Fruit fly (Drosophila melanogaster): ENCODE results near the gene abd-A.
A peak's percentile ranks its signal among the peaks of the same experiment; 100 is the strongest.

The abd-A gene

DNA sequence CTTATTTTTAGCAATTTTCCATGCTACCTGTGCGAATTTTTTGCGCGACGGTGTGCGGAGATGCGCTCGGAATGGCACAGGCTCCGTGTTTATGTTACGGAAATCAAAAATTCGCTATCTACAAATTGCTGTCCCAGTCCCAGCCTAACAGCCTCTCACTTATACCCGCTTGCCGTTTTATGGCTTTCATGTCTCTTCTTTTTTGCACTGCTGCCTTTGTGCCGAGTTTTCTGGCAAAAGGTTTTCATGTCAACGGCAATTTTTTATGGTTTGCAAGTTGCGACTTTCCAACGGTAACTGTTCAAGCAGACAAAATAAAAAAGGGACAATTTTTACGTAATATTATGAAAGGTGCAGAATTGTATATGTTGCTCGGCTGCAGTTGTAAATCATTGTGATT, 19.0 kb downstream of the abd-A start (continued):
- no peak for TF ChIP-seq Lpt (GFP tag; optimal IDR thresholded peaks at IDR 0.05)

DNA sequence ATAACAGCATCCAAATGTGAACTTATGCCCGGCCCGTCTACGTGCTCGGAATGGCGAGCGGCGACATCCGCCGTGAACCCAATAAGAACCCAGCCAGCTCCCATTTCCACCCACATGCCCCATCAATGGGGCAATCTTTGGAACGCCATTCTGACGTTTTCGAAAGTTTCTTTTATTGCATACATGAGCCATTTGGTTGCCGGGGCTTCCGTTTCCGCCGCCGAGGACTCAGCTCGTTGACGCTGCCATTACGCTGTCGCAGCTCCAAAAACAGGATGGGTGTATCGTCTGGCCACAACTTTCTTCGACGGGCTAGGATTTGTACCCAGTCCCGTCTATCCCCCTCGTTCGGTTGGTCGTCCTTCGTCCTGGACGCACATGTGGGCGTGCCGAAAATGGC, 23.7 kb downstream of the abd-A start:
- peak; percentile 97 for TF ChIP-seq abd-A (tag; optimal IDR thresholded peaks at IDR 0.05)
- 0 out of 2 replicates have a peak, but pooled peaks have one; percentile 18 for TF ChIP-seq gsb (GFP tag; IDR thresholded peaks at IDR 0.05)
- TF ChIP-seq CG6254 (GFP tag; optimal IDR thresholded peaks at IDR 0.05) = no peak
- TF ChIP-seq Med (GFP tag) = peak; percentile 39
- no peak for TF ChIP-seq H15 (GFP tag; IDR thresholded peaks at IDR 0.05)
- TF ChIP-seq CG17328 (GFP tag; IDR thresholded peaks at IDR 0.05) = 0 out of 2 replicates have a peak, but pooled peaks have one; percentile 15
- TF ChIP-seq nau (GFP tag; optimal IDR thresholded peaks at IDR 0.05) = no peak
- no peak for TF ChIP-seq Rx (GFP tag; IDR thresholded peaks at IDR 0.05)
- TF ChIP-seq Abd-B (GFP tag; optimal IDR thresholded peaks at IDR 0.05) = no peak
- no peak for TF ChIP-seq D19B (GFP tag; optimal IDR thresholded peaks at IDR 0.05)
- no peak for TF ChIP-seq Ravus (GFP tag; IDR thresholded peaks at IDR 0.05)
- TF ChIP-seq CG12104 (GFP tag; optimal IDR thresholded peaks at IDR 0.05) = no peak
- TF ChIP-seq ind (GFP tag; optimal IDR thresholded peaks at IDR 0.05) = no peak
- TF ChIP-seq CG42726 (GFP tag; IDR thresholded peaks at IDR 0.05; ENCODE audit: partially characterized antibody) = no peak
- no peak for TF ChIP-seq Nf-YA (GFP tag; IDR thresholded peaks at IDR 0.05)
- no peak for TF ChIP-seq PHDP (tag; optimal IDR thresholded peaks at IDR 0.05)
- no peak for TF ChIP-seq CG18262 (tag; optimal IDR thresholded peaks at IDR 0.05)
- no peak for TF ChIP-seq CG7786 (GFP tag; optimal IDR thresholded peaks at IDR 0.05)
- no peak for TF ChIP-seq nerfin-2 (GFP tag; IDR thresholded peaks at IDR 0.05; ENCODE audit: partially characterized antibody)
- peak; percentile 15; the same call in 1 of the 2 replicates for TF ChIP-seq Rfx (GFP tag; IDR thresholded peaks at IDR 0.05)
- no peak for TF ChIP-seq CG18619 (GFP tag; optimal IDR thresholded peaks at IDR 0.05)
- TF ChIP-seq Adf1 (GFP tag; IDR thresholded peaks at IDR 0.05) = no peak
- TF ChIP-seq CG6272 (GFP tag; IDR thresholded peaks at IDR 0.05) = no peak
- no peak for TF ChIP-seq HLH3B (GFP tag; IDR thresholded peaks at IDR 0.05)
- TF ChIP-seq ssp (GFP tag; IDR thresholded peaks at IDR 0.05) = no peak
- TF ChIP-seq Ssrp (tag; optimal IDR thresholded peaks at IDR 0.05) = no peak
- TF ChIP-seq CG6683 (GFP tag; optimal IDR thresholded peaks at IDR 0.05) = no peak
- TF ChIP-seq CG14014 (GFP tag; IDR thresholded peaks at IDR 0.05) = no peak
- TF ChIP-seq crc (GFP tag; optimal IDR thresholded peaks at IDR 0.05) = no peak
- TF ChIP-seq Oaz (GFP tag; IDR thresholded peaks at IDR 0.05) = no peak

DNA sequence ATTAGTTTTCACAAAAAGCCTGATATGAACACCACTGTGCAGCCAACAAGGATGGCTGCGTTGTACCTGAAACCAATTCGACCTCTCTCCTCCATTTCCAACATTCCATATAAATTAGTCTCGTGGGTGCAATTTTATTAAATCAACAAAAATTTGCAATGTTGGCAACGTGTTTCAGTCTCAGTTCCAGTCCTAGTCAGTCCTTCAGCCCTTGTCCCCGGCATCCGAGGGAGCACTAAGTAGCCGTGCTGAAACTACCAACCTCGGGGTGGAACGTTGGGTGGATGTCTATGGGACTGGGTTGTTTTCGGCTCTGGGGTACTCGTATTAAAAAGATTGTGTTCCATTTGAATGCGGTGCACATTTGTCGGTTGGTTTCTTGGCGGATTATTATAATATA, 25.8 kb downstream of the abd-A start:
- TF ChIP-seq abd-A (tag; optimal IDR thresholded peaks at IDR 0.05) (peak; percentile 95), Ets65A (GFP tag) (peak; percentile 38), Antp (GFP tag; optimal IDR thresholded peaks at IDR 0.05) (no peak)

- TF ChIP-seq dysf (GFP tag; IDR thresholded peaks at IDR 0.05) (no peak), grn (GFP tag; optimal IDR thresholded peaks at IDR 0.05) (peak; percentile 6), pros (GFP tag; optimal IDR thresholded peaks at IDR 0.05) (peak; percentile 44), abd-A (tag; optimal IDR thresholded peaks at IDR 0.05) (peak; percentile 98), sd (tag; optimal IDR thresholded peaks at IDR 0.05) (peak; percentile 38), Med (GFP tag) (peak; percentile 43), Nf-YC (tag; optimal IDR thresholded peaks at IDR 0.05) (no peak), oc (tag; optimal IDR thresholded peaks at IDR 0.05) (no peak), CG17361 (GFP tag; IDR thresholded peaks at IDR 0.05) (0 out of 3 replicates have a peak, but pooled peaks have one; percentile 1), sens-2 (GFP tag; IDR thresholded peaks at IDR 0.05) (no peak), Aef1 (GFP tag; IDR thresholded peaks at IDR 0.05) (no peak), Hey (tag; optimal IDR thresholded peaks at IDR 0.05) (no peak), CG2678 (tag; optimal IDR thresholded peaks at IDR 0.05) (no peak), kni (GFP tag; optimal IDR thresholded peaks at IDR 0.05) (peak; percentile 38), CG8388 (GFP tag; optimal IDR thresholded peaks at IDR 0.05) (no peak), CG43689 (GFP tag; IDR thresholded peaks at IDR 0.05) (no peak), ab (GFP tag; optimal IDR thresholded peaks at IDR 0.05) (no peak), CG4328 (GFP tag; optimal IDR thresholded peaks at IDR 0.05) (no peak), tap (tag; optimal IDR thresholded peaks at IDR 0.05) (no peak)
Observed at dm6 chr3R:16801413-16801812, 28.4 kb downstream of the abd-A start.
